Worm (Caenorhabditis elegans) whole organism, L3 larva: ENCODE data around the gene set-17.

Source experiments
- ama-1 ChIP-seq: fragments of 150-350 bp; optimal IDR thresholded peaks from 2 replicates; lab custom pipeline; 2018
- ceh-82 ChIP-seq: fragments of 150-350 bp; optimal IDR thresholded peaks from 2 replicates; lab custom pipeline; 2014; ENCODE audit warnings: missing biosample characterization, missing genetic modification characterization
- fos-1 ChIP-seq: fragments of 150-350 bp; optimal IDR thresholded peaks from 2 replicates; lab custom pipeline; 2014; ENCODE audit warnings: missing biosample characterization, missing genetic modification characterization
- nhr-76 ChIP-seq: fragments of 150-350 bp; sonication (generic microtip); optimal IDR thresholded peaks from 5 replicates; lab custom pipeline; 2014; ENCODE audit warnings: missing biosample characterization, missing genetic modification characterization

DNA sequence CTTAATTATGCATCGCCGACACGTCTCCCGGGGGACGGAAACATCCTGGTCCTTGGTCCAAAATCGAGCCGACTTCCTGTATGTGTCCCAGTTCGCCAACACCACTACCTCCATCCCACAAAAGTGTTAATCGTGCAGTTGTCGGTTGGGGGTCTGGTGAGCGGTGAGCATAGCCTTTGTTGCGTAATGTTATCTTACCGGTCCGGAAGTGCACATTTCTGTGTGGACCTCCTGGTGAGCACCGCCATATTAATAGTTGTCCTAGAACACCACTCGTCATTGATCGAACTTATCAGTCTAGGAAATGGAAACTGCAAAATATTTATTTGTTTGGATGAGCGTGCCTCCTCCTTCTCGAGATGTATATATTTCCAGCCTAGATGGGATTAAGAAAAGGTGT is 43.0 kb downstream of the set-17 start:
- TF ChIP-seq nhr-76 (tag; lab: Kevin White, UChicago) (no peak), fos-1 (no peak), ceh-82 (no peak), ama-1 (lab: Kevin White, UChicago) (no peak)
